Worm (Caenorhabditis elegans) whole organism, L4/young adult: ENCODE measurements around the gene ZK177.11.

Experiments used
- W03F9.2 ChIP-seq: fragments of 150-350 bp; optimal IDR thresholded peaks from 2 replicates; lab custom pipeline; 2014; ENCODE audit warnings: missing biosample characterization, missing genetic modification characterization
- dao-5 ChIP-seq: sonication (generic microtip); optimal IDR thresholded peaks from 2 replicates; lab custom pipeline; 2016; ENCODE audit warnings: missing genotype, missing genetic modification characterization, moderate library complexity, missing compliant biosample characterization
- him-1 ChIP-seq: sonication (generic microtip); optimal IDR thresholded peaks from 2 replicates; lab custom pipeline; 2016; ENCODE audit warnings: missing genotype, missing genetic modification reagents, missing genetic modification characterization, missing compliant biosample characterization

DNA sequence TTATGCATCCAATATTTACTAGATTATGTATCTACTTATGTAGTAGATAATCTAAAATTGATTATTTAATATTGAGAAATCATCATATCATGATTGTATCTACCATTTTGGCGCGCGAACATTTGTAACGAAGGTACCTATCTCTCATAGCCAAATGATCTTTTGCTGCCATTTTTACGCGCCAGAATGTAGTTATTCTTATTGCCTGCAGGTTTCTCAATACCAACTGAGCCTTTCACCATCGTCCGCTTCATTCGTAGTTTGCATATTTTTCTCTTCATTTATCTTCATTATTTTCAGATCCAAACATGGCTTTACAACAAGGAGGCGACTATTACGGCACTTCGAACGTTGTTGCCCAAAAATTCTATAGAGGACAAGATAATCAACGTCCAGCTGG lies 5.1 kb downstream of the ZK177.11 start, which contains the start of gene ZK177.1:
- no peak for TF ChIP-seq W03F9.2
- no peak for TF ChIP-seq him-1 (tag; lab: Kevin White, UChicago)
- TF ChIP-seq dao-5, result no peak
